Fruit fly (Drosophila melanogaster): Measurements from ENCODE around the gene AkhR.

dm6 chr2L:6692048-6692447, 23.9 kb downstream of the AkhR start:
- TF ChIP-seq psq (optimal IDR thresholded peaks at IDR 0.05) (no peak), Sin3A (optimal IDR thresholded peaks at IDR 0.05) (no peak), h (optimal IDR thresholded peaks at IDR 0.05) (no peak), insv (optimal IDR thresholded peaks at IDR 0.05) (no peak)
